Worm (Caenorhabditis elegans): ENCODE measurements around the gene T19C3.5.

DNA sequence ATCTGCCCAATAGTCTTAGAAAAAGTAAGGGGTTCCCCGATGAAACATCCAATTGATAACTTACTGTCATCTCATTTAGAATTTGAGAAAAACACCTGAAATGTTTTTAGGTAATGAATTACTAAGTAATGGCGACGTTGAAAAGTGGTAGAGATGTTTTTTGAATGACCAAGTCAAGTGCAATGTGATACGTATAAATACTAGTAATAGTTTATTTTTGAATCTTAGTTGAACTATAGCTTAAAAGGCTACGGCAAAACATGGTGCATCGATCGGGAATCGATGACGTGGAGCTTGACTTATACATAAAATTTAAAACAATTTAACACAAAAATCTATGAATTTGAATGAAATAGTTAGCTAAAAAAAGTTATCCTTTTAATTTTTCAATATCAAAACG lies 18.2 kb downstream of the T19C3.5 start, which contains the start of gene best-17:
- no peak for TF ChIP-seq T07F8.4 (tag; optimal IDR thresholded peaks at IDR 0.05)
- TF ChIP-seq F57C9.4 (tag; optimal IDR thresholded peaks at IDR 0.05): no peak
- TF ChIP-seq ztf-26 (tag; optimal IDR thresholded peaks at IDR 0.05): no peak

Measured in whole organism, young adult.